Fruit fly (Drosophila melanogaster) whole organism, adult: ENCODE results near the gene Atg5.

Experiments used
- CG1620 ChIP-seq: fragments of 200-800 bp; sonication (Bioruptor generic); optimal IDR thresholded peaks from 2 replicates; lab custom pipeline; 2016; ENCODE audit warnings: missing biosample characterization, missing genetic modification characterization
- CG5204 ChIP-seq: fragments of 200-800 bp; sonication (Bioruptor generic); optimal IDR thresholded peaks from 2 replicates; lab custom pipeline; 2016; ENCODE audit warnings: missing biosample characterization, missing genetic modification characterization
- CG7101 ChIP-seq: fragments of 200-800 bp; sonication (Bioruptor generic); optimal IDR thresholded peaks from 2 replicates; lab custom pipeline; 2018; ENCODE audit warnings: missing biosample characterization, mild to moderate bottlenecking, missing genetic modification characterization, moderate library complexity
- Crg-1 ChIP-seq: fragments of 200-800 bp; sonication (Bioruptor generic); optimal IDR thresholded peaks from 2 replicates; lab custom pipeline; 2016; ENCODE audit warnings: missing biosample characterization, missing genetic modification characterization
- Mnt ChIP-seq: fragments of 200-800 bp; sonication (Bioruptor generic); optimal IDR thresholded peaks from 2 replicates; lab custom pipeline; 2016; ENCODE audit warnings: missing biosample characterization, mild to moderate bottlenecking, missing genetic modification characterization
- bab1 ChIP-seq: fragments of 200-800 bp; sonication (Bioruptor generic); optimal IDR thresholded peaks from 3 replicates; lab custom pipeline; 2019; ENCODE audit warnings: missing biosample characterization, mild to moderate bottlenecking, missing genetic modification characterization, moderate library complexity
- cic ChIP-seq: fragments of 200-800 bp; sonication (Bioruptor generic); optimal IDR thresholded peaks from 2 replicates; lab custom pipeline; 2017; ENCODE audit warnings: missing biosample characterization, mild to moderate bottlenecking, missing genetic modification characterization, moderate library complexity
- kay ChIP-seq: fragments of 200-800 bp; sonication (Bioruptor generic); peaks from one replicate; lab custom pipeline; 2016; ENCODE audit warnings: missing biosample characterization, missing genetic modification characterization, borderline replicate concordance
- ovo ChIP-seq: fragments of 200-800 bp; sonication (Bioruptor generic); optimal IDR thresholded peaks from 2 replicates; lab custom pipeline; 2016; ENCODE audit warnings: missing biosample characterization, missing genetic modification characterization

dm6 chrX:7296721-7297227 is 26.8 kb downstream of the Atg5 start:
- TF ChIP-seq kay (GFP tag; lab: Kevin White, UChicago), result no peak
- no peak for TF ChIP-seq Mnt
- no peak for TF ChIP-seq CG5204
- TF ChIP-seq CG7101 (tag; lab: Kevin White, UChicago), result no peak
- TF ChIP-seq Crg-1, result no peak
- no peak for TF ChIP-seq ovo (GFP tag; lab: Kevin White, UChicago)
- no peak for TF ChIP-seq bab1 (GFP tag; lab: Kevin White, UChicago)
- TF ChIP-seq CG1620 (GFP tag; lab: Kevin White, UChicago), result no peak
- TF ChIP-seq cic (GFP tag; lab: Kevin White, UChicago), result no peak
